Fruit fly (Drosophila melanogaster) whole organism, pupa: ENCODE measurements around the gene blp.

Source experiments
- CG10348 ChIP-seq: fragments of 200-800 bp; sonication (Bioruptor generic); IDR thresholded peaks from 2 replicates; pipeline ENCODE4 v1.3.6; 2022; ENCODE audit warnings: missing biosample characterization, missing genetic modification characterization
- CG12605 ChIP-seq: fragments of 200-800 bp; sonication (Bioruptor generic); IDR thresholded peaks from 2 replicates; pipeline ENCODE4 v1.3.6; 2022; ENCODE audit warnings: missing biosample characterization, missing genetic modification characterization
- CG13204 ChIP-seq: fragments of 200-800 bp; sonication (Bioruptor generic); optimal IDR thresholded peaks from 2 replicates; lab custom pipeline; 2018; ENCODE audit warnings: missing biosample characterization, mild to moderate bottlenecking, missing genetic modification characterization, moderate library complexity
- CG14655 ChIP-seq: fragments of 200-800 bp; sonication (Bioruptor generic); optimal IDR thresholded peaks from 3 replicates; lab custom pipeline; 2017; ENCODE audit warnings: mild to moderate bottlenecking, missing biosample characterization, missing genetic modification reagents, missing genetic modification characterization
- CG15710 ChIP-seq: fragments of 200-800 bp; sonication (Bioruptor generic); optimal IDR thresholded peaks from 2 replicates; lab custom pipeline; 2018; ENCODE audit warnings: missing biosample characterization, mild to moderate bottlenecking, missing genetic modification characterization, moderate library complexity
- CG17806 ChIP-seq: fragments of 200-800 bp; sonication (Bioruptor generic); optimal IDR thresholded peaks from 2 replicates; lab custom pipeline; 2018; ENCODE audit warnings: missing biosample characterization, mild to moderate bottlenecking, missing genetic modification characterization, moderate library complexity
- CG32121 ChIP-seq: fragments of 200-800 bp; sonication (Bioruptor generic); IDR thresholded peaks from 2 replicates; pipeline ENCODE4 v1.3.6; 2022; ENCODE audit warnings: missing biosample characterization, missing genetic modification characterization
- CG34367 ChIP-seq: fragments of 200-800 bp; sonication (Bioruptor generic); optimal IDR thresholded peaks from 2 replicates; lab custom pipeline; 2018; ENCODE audit warnings: missing biosample characterization, mild to moderate bottlenecking, missing genetic modification characterization
- CG4496 ChIP-seq: fragments of 200-800 bp; sonication (Bioruptor generic); IDR thresholded peaks from 3 replicates; pipeline ENCODE4 v1.3.6; 2022; ENCODE audit warnings: missing biosample characterization, missing genetic modification characterization
- CG8159 ChIP-seq: fragments of 200-800 bp; sonication (Bioruptor generic); optimal IDR thresholded peaks from 3 replicates; lab custom pipeline; 2018; ENCODE audit warnings: missing biosample characterization, mild to moderate bottlenecking, missing genetic modification characterization, moderate library complexity
- CG8301 ChIP-seq: fragments of 200-800 bp; sonication (Bioruptor generic); optimal IDR thresholded peaks from 2 replicates; lab custom pipeline; 2018; ENCODE audit warnings: missing biosample characterization, mild to moderate bottlenecking, missing genetic modification characterization
- CG9948 ChIP-seq: fragments of 200-800 bp; sonication (Bioruptor generic); optimal IDR thresholded peaks from 2 replicates; lab custom pipeline; 2018; ENCODE audit warnings: missing biosample characterization, mild to moderate bottlenecking, missing genetic modification characterization, moderate library complexity
- D1 ChIP-seq: fragments of 200-800 bp; sonication (Bioruptor generic); optimal IDR thresholded peaks from 2 replicates; lab custom pipeline; 2018; ENCODE audit warnings: missing biosample characterization, mild to moderate bottlenecking, missing genetic modification characterization, moderate library complexity
- EcR ChIP-seq: fragments of 200-800 bp; sonication (Bioruptor generic); optimal IDR thresholded peaks from 3 replicates; lab custom pipeline; 2019; ENCODE audit warnings: missing biosample characterization, missing genetic modification characterization, mild to moderate bottlenecking, moderate library complexity, missing genetic modification reagents
- Ets98B ChIP-seq: fragments of 200-800 bp; sonication (Bioruptor generic); IDR thresholded peaks from 2 replicates; pipeline ENCODE4 v1.3.6; 2022; ENCODE audit warnings: missing biosample characterization, missing genetic modification characterization
- Pif1A ChIP-seq: fragments of 200-800 bp; sonication (Bioruptor generic); optimal IDR thresholded peaks from 3 replicates; lab custom pipeline; 2016; ENCODE audit warnings: missing biosample characterization, missing genetic modification characterization
- Pif1B ChIP-seq: fragments of 200-800 bp; sonication (Bioruptor generic); optimal IDR thresholded peaks from 3 replicates; lab custom pipeline; 2016; ENCODE audit warnings: missing biosample characterization, missing genetic modification characterization
- Snoo ChIP-seq: fragments of 200-800 bp; sonication (Bioruptor generic); optimal IDR thresholded peaks from 3 replicates; lab custom pipeline; 2017; ENCODE audit warnings: missing biosample characterization, mild to moderate bottlenecking, missing genetic modification characterization, inconsistent platforms
- fd96Ca ChIP-seq: fragments of 200-800 bp; sonication (Bioruptor generic); IDR thresholded peaks from 3 replicates; pipeline ENCODE4 v1.3.6; 2022; ENCODE audit warnings: missing biosample characterization, missing genetic modification characterization
- gl ChIP-seq: fragments of 200-800 bp; sonication (Bioruptor generic); optimal IDR thresholded peaks from 2 replicates; lab custom pipeline; 2018; ENCODE audit warnings: missing biosample characterization, mild to moderate bottlenecking, missing genetic modification characterization
- rn ChIP-seq: fragments of 200-800 bp; sonication (Bioruptor generic); IDR thresholded peaks from 2 replicates; pipeline ENCODE4 v1.3.6; 2022; ENCODE audit warnings: missing biosample characterization, missing genetic modification characterization

The blp gene

dm6 chr3R:15925329-15925728 lies 8.3 kb upstream of the blp start, which contains the start of gene CG34276:
TSS of gene CG34276 (plus strand) at chr3R:15925629.
- TF ChIP-seq Pif1A, result no peak
- TF ChIP-seq CG8159 (tag; lab: Kevin White, UChicago), result no peak
- TF ChIP-seq Ets98B (GFP tag; lab: Robert Waterston, UW), result no peak
- no peak for TF ChIP-seq CG14655 (GFP tag; lab: Kevin White, UChicago)
- no peak for TF ChIP-seq EcR
- no peak for TF ChIP-seq CG34367
- no peak for TF ChIP-seq D1 (tag; lab: Kevin White, UChicago)

DNA sequence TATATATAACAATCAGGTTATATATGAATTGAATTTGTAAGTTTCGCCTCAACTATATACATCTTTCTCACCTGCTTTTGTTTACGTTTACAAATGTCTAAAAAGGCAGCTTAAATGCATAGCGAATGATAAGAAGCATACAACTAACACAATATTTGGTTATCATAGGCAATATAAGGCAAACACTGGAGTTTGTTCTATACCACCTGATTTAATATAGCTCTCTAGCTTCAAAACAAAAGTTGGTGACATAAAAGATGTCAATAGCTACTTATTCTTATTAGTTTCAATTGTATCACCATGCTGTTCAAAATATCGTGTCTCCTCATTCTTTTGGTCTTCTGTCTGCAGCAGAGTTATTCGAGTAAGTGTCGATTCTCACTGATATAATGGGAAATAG lies 7.7 kb upstream of the blp start:
- TF ChIP-seq Ets98B (GFP tag; lab: Robert Waterston, UW), result no peak
- TF ChIP-seq CG17806 (tag; lab: Kevin White, UChicago), result no peak
- no peak for TF ChIP-seq EcR
- no peak for TF ChIP-seq CG4496
- no peak for TF ChIP-seq CG14655 (GFP tag; lab: Kevin White, UChicago)
- TF ChIP-seq CG8301 (tag; lab: Kevin White, UChicago), result no peak

dm6 chr3R:15927172-15927571 lies 6.5 kb upstream of the blp start:
- TF ChIP-seq CG34367 (no peak), CG12605 (GFP tag; lab: Robert Waterston, UW) (no peak), Pif1A (no peak), CG32121 (GFP tag; lab: Robert Waterston, UW) (peak; percentile 75), CG8301 (tag; lab: Kevin White, UChicago) (peak; percentile 74), CG10348 (no peak), CG8159 (tag; lab: Kevin White, UChicago) (no peak), rn (GFP tag; lab: Robert Waterston, UW) (no peak), CG17806 (tag; lab: Kevin White, UChicago) (no peak), CG9948 (no peak), CG4496 (peak; percentile 86), fd96Ca (peak; percentile 74), Ets98B (GFP tag; lab: Robert Waterston, UW) (peak; percentile 70), CG13204 (GFP tag; lab: Kevin White, UChicago) (no peak), CG15710 (no peak), EcR (no peak)

dm6 chr3R:15928127-15928526 lies 5.5 kb upstream of the blp start:
- TF ChIP-seq Snoo (tag; lab: Kevin White, UChicago), result no peak
- TF ChIP-seq CG12605 (GFP tag; lab: Robert Waterston, UW), result no peak
- no peak for TF ChIP-seq CG15710
- no peak for TF ChIP-seq CG8301 (tag; lab: Kevin White, UChicago)
- no peak for TF ChIP-seq CG10348
- TF ChIP-seq CG8159 (tag; lab: Kevin White, UChicago), result no peak
- TF ChIP-seq CG32121 (GFP tag; lab: Robert Waterston, UW), result no peak
- TF ChIP-seq fd96Ca, result no peak
- no peak for TF ChIP-seq CG34367
- TF ChIP-seq Ets98B (GFP tag; lab: Robert Waterston, UW), result no peak
- TF ChIP-seq D1 (tag; lab: Kevin White, UChicago), result no peak
- TF ChIP-seq CG9948, result no peak
- no peak for TF ChIP-seq rn (GFP tag; lab: Robert Waterston, UW)
- no peak for TF ChIP-seq CG13204 (GFP tag; lab: Kevin White, UChicago)
- TF ChIP-seq EcR, result no peak
- no peak for TF ChIP-seq Pif1A
- no peak for TF ChIP-seq gl (tag; lab: Kevin White, UChicago)

DNA sequence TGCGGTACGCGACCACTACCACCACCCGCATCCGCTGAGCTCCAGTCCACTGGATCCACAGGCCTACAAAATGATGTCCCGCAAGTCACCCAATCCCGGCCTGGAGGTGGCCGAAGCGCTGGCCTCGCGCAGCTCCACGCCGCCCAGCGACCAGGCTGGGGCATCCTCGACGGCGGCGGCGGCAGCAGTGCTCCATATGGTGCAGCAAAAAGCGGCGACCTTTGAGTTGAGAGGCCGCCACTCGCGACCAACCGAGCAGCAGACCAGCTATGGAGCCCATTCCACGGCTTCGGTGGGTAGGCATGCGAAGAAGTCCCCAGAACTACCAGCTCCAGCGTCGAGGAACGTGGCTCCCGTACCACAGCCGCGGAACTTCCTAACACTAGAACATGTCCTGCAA lies 3.6 kb upstream of the blp start:
- TF ChIP-seq CG12605 (GFP tag; lab: Robert Waterston, UW), result no peak
- TF ChIP-seq Pif1A, result no peak
- TF ChIP-seq Snoo (tag; lab: Kevin White, UChicago), result no peak
- TF ChIP-seq CG14655 (GFP tag; lab: Kevin White, UChicago), result no peak
- TF ChIP-seq D1 (tag; lab: Kevin White, UChicago), result no peak
- TF ChIP-seq CG13204 (GFP tag; lab: Kevin White, UChicago), result no peak
- no peak for TF ChIP-seq Pif1B (GFP tag; lab: Kevin White, UChicago)
- TF ChIP-seq, all 21 proteins: peak for 0

- TF ChIP-seq CG8301 (tag; lab: Kevin White, UChicago), result no peak
- TF ChIP-seq CG4496, result 0 out of 3 replicates have a peak, but pooled peaks have one; percentile 12
- peak; percentile 18; the same call in 1 of the 2 replicates for TF ChIP-seq CG32121 (GFP tag; lab: Robert Waterston, UW)
Measured at dm6 chr3R:15934952-15935351, 1.3 kb downstream of the blp start, which contains the start of gene Sap47. TSS of gene Sap47 (plus strand) at chr3R:15935100.

dm6 chr3R:15935538-15935937 lies 1.9 kb downstream of the blp start:
- TF ChIP-seq Ets98B (GFP tag; lab: Robert Waterston, UW), result no peak
- no peak for TF ChIP-seq CG4496
- TF ChIP-seq CG34367, result no peak
- TF ChIP-seq D1 (tag; lab: Kevin White, UChicago), result no peak
- TF ChIP-seq fd96Ca, result no peak
- TF ChIP-seq CG8301 (tag; lab: Kevin White, UChicago), result no peak
- no peak for TF ChIP-seq CG17806 (tag; lab: Kevin White, UChicago)
- TF ChIP-seq rn (GFP tag; lab: Robert Waterston, UW), result no peak
- no peak for TF ChIP-seq Pif1B (GFP tag; lab: Kevin White, UChicago)
- TF ChIP-seq EcR, result no peak
- TF ChIP-seq gl (tag; lab: Kevin White, UChicago), result no peak
- TF ChIP-seq CG32121 (GFP tag; lab: Robert Waterston, UW), result no peak
- no peak for TF ChIP-seq Snoo (tag; lab: Kevin White, UChicago)
